Fruit fly (Drosophila melanogaster) Kc167 (cell line): ENCODE results near the gene Manf.

Experiments
- Myc ChIP-seq: fragments of >200 bp; optimal IDR thresholded peaks from 2 replicates; lab custom pipeline; 2017; ENCODE audit warnings: missing external identifiers
- Sin3A ChIP-seq: fragments of >200 bp; optimal IDR thresholded peaks from 2 replicates; lab custom pipeline; 2018; ENCODE audit warnings: missing external identifiers
- h ChIP-seq: fragments of >200 bp; optimal IDR thresholded peaks from 3 replicates; lab custom pipeline; 2018; ENCODE audit warnings: missing external identifiers
- insv ChIP-seq: fragments of >200 bp; optimal IDR thresholded peaks from 3 replicates; lab custom pipeline; 2018; ENCODE audit warnings: missing external identifiers
- psq ChIP-seq: fragments of >200 bp; optimal IDR thresholded peaks from 2 replicates; lab custom pipeline; 2017; ENCODE audit warnings: missing external identifiers
- ttk ChIP-seq: sonication (Bioruptor generic); optimal IDR thresholded peaks from 2 replicates; lab custom pipeline; 2017; ENCODE audit warnings: missing external identifiers

The Manf gene

DNA sequence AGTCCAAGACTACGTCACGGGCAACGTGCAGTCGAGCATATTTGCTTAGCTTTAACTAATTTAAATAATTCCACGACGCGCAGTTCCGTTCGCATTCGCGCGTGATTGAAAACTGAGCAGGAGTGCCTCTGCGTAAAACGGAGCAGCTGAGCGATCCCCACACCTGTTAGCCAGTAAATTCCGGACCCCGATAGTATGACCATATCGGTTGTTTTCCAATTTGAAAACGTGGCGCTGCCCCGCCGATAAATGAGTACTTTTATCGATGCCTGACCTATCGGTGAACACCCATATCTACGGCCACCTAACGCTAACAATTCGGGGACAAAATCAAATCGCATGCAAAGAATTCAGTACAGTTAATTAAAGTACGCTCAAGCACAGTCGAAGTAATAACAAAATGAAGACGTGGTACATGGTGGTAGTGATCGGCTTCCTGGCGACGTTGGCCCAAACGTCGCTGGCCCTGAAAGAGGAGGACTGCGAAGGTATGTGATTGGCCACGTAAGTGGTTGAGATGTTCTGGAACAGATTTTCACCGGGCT, at the start of gene Manf, which contains the start of gene CG14879:
Gene Manf, plus strand, starts transcription at position 294 of the 545 bp plus-strand sequence.
Gene CG14879, minus strand, starts transcription at position 116 of the 545 bp plus-strand sequence.
- TF ChIP-seq h (no peak), insv (lab: Kevin White, UChicago) (no peak), Sin3A (lab: Kevin White, UChicago) (no peak), Myc (lab: Kevin White, UChicago) (no peak), psq (lab: Kevin White, UChicago) (no peak), ttk (no peak)

DNA sequence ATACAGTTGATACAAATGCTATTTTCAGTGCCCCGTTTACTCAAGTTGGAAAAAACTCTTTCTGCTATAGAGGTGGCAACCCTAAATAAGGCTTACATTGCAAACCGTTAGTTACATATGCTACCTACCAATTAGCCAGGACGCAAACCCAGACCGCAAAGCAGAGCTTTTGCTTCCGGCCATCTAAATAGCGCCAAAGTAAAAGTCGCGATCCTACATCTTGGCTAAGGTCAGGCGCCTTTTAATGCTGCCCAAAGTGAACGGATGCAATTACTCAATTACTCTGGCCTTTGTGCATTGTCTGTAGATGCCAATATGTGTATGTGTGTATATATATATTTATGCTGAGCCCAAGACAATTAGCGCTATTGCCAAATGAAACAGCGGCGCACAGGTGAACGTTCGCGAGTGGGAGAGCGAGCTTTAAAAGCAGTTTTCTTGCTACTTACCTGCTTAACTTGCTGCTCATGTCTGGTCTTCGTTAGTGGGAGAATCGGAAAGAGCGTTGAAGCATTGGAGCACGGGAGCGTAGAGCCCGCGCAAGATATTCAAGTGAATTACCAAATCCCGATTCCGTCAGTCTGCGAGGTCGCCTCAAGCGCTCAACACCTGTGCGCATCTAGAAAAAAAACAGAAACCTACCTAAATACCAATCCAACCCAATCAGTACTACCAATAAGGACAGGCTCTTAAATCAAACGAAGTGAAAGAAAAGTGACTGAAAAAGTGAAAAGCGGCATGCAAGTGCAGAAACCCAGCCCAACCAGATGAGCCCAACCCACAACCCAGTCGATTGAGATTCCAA, 43.8 kb upstream of the Manf start, which contains the start of gene Zip89B:
Gene Zip89B, plus strand, starts transcription at position 574 of the 805 bp plus-strand sequence.
- no peak for TF ChIP-seq psq (lab: Kevin White, UChicago)
- no peak for TF ChIP-seq Sin3A (lab: Kevin White, UChicago)
- TF ChIP-seq ttk, result no peak
- TF ChIP-seq h, result no peak
- no peak for TF ChIP-seq insv (lab: Kevin White, UChicago)
- no peak for TF ChIP-seq Myc (lab: Kevin White, UChicago)

DNA sequence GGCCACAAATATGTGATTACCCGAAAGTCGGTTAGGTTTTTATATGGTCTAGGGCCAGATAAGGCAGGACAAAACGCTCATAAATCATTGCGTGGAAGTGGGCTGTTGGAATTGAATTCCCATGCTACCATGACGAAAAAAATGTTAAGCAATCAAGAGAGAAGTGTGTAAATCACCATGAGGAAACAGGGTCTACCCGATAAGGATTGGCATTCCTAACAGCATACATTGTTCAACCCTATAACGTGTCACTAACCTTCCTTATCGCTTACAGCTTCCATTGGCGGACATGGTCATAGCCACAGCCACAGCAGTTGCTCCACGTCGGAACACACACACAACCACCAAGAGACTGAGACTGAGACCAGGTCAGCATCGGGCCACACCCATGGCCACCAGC, 41.1 kb upstream of the Manf start:
- TF ChIP-seq insv (lab: Kevin White, UChicago), result no peak
- TF ChIP-seq Myc (lab: Kevin White, UChicago), result no peak
- no peak for TF ChIP-seq ttk
- no peak for TF ChIP-seq Sin3A (lab: Kevin White, UChicago)
- no peak for TF ChIP-seq psq (lab: Kevin White, UChicago)
- TF ChIP-seq h, result no peak

DNA sequence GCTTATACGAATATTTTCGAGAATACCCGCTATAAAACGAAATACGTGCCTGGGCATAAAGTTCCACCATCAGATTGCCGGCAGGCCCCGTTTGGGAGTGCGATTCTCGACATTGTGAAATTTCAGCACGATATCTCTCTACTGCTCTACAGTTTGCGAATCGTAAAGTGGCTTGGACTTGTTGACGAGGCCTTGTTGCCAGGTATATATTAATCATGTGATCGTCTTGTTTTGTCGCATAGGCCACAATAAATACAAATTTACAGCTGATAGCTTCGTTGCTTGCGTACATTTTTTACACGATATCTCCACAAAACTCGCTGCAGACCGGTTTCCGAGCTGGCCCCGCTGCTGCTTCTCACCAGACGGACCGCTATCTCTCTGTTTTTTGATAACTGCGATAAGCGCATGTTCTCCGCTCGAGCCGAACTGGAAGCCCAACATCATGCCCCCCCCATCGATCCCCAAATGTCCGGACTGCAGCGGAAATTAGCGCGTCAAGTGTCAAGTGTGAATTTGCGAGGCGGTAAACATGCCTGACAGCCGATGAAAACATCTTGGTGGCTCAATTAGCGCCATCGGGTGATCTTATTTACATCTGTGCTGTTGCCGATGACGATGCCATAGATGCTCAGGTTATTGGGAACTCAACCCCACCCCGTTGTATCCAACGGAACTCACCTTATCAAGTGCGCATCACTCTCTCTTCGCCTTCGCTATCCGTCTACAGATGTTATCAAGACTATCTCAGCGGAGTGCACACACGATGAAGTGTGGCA, 39.7 kb upstream of the Manf start:
- no peak for TF ChIP-seq Sin3A (lab: Kevin White, UChicago)

dm6 chr3R:16310081-16310493, 39.1 kb upstream of the Manf start:
- no peak for TF ChIP-seq Myc (lab: Kevin White, UChicago)
- no peak for TF ChIP-seq h

DNA sequence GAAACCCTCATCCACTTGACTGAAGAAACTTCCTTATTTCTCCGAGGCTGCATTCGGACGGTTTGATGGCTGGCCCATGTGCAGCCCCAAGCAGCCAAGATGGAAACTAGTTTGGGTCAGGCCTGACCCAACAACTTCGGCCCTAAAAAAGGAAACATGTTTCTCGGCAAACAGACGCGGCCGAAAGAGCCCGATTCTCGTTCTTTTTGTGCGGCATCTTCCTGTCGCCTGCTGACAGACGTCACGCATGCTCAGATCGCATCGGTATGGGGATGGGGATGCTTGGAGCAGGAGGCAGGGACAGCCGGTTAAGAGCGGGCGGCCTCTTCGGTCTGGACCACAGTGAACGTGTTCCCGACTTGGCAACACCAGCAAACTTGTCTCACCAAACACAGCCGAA, 32.5 kb upstream of the Manf start:
- TF ChIP-seq ttk (no peak), insv (lab: Kevin White, UChicago) (no peak), h (no peak), Myc (lab: Kevin White, UChicago) (no peak), Sin3A (lab: Kevin White, UChicago) (no peak), psq (lab: Kevin White, UChicago) (no peak)

DNA sequence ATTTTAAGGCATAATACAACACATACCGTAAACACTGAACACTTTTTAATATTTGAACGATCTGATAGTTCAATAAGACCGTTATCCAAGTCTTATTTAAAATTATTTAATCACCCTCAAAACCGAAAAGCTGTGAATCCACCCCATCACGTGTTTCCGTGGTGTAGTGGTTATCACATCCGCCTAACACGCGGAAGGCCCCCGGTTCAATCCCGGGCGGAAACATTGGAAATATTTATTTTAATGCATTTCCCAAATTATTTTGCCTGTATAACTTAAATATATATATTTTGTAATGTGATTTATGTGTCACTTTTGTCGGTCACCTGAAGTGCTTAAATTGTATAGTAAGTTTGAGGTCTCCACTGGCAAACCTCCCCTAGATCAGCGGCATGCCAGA, 27.7 kb upstream of the Manf start, which contains the start of gene CG44044:
Gene CG44044, plus strand, starts transcription at position 301 of the 400 bp plus-strand sequence.
- TF ChIP-seq insv (lab: Kevin White, UChicago), result no peak
- TF ChIP-seq h, result no peak
- TF ChIP-seq Sin3A (lab: Kevin White, UChicago), result no peak
- no peak for TF ChIP-seq psq (lab: Kevin White, UChicago)
- TF ChIP-seq ttk, result no peak
- TF ChIP-seq Myc (lab: Kevin White, UChicago), result no peak

DNA sequence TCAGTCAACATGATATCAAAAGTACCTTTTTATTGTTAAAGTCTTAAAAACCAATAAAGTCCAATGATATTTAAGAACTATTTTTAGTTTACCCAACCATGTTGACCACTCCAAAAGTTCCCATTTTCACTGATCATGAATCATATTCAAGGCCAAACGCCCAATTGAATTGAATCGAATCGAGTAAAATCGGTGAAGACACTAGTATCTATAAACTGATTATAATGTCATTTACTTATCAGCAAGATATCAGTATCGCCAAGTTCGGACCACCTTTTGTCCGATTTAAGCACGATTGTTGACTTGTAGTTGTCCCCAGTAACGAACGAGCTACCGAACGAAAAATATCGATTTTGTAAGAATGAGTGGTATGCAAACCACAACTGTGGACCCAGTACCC, 26.1 kb upstream of the Manf start, which contains the start of gene CG6901:
Gene CG6901, plus strand, starts transcription at position 323 of the 400 bp plus-strand sequence.
- TF ChIP-seq Myc (lab: Kevin White, UChicago) (no peak), insv (lab: Kevin White, UChicago) (no peak), Sin3A (lab: Kevin White, UChicago) (no peak), psq (lab: Kevin White, UChicago) (no peak), ttk (no peak), h (no peak)

DNA sequence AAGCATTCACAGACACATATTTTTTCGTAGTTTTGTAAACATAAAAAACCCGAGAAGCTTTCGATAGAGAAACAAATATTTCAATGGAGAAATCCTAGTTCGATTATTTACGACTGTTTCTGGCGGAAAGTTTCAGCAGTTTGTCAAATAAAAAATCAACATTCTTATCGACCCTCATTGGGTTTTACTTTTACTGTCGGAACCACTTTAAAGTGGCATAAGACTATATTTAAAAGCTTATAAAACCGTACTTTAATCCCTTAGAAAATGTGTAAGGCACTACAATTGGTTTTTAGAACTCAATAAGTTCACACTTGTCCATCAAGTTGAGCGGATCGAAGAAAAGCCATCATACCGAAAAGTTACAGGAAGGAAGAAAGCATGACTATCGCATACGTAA, 24.0 kb upstream of the Manf start, which contains the start of gene CG17929:
Gene CG17929, plus strand, starts transcription at position 301 of the 400 bp plus-strand sequence.
- TF ChIP-seq Myc (lab: Kevin White, UChicago), result no peak
- TF ChIP-seq psq (lab: Kevin White, UChicago), result no peak
- no peak for TF ChIP-seq insv (lab: Kevin White, UChicago)
- TF ChIP-seq ttk, result no peak
- TF ChIP-seq h, result no peak
- TF ChIP-seq Sin3A (lab: Kevin White, UChicago), result no peak

dm6 chr3R:16327549-16327948, 21.7 kb upstream of the Manf start, which contains the start of gene CG17930:
Gene CG17930 (plus strand): TSS chr3R:16327849.
- TF ChIP-seq Sin3A (lab: Kevin White, UChicago) (no peak), psq (lab: Kevin White, UChicago) (no peak), h (no peak), Myc (lab: Kevin White, UChicago) (no peak), ttk (no peak), insv (lab: Kevin White, UChicago) (no peak)

dm6 chr3R:16329797-16330196, 19.4 kb upstream of the Manf start:
- TF ChIP-seq psq (lab: Kevin White, UChicago) (no peak), ttk (no peak), h (no peak), insv (lab: Kevin White, UChicago) (no peak), Sin3A (lab: Kevin White, UChicago) (no peak)
